Fruit fly (Drosophila melanogaster) whole organism, prepupa: ENCODE results near the gene CG31960.
A peak's percentile ranks its signal among the peaks of the same experiment; 100 is the strongest.

ENCODE experiments used
- CG10631 ChIP-seq: fragments of 200-800 bp; sonication (Bioruptor generic); optimal IDR thresholded peaks from 2 replicates; lab custom pipeline; 2016; ENCODE audit warnings: missing biosample characterization, missing genetic modification characterization
- CG10669 ChIP-seq: fragments of 200-800 bp; sonication (Bioruptor generic); optimal IDR thresholded peaks from 3 replicates; lab custom pipeline; 2018; ENCODE audit warnings: missing biosample characterization, mild to moderate bottlenecking, missing genetic modification characterization, moderate library complexity
- CG6276 ChIP-seq: fragments of 200-800 bp; sonication (Bioruptor generic); optimal IDR thresholded peaks from 2 replicates; lab custom pipeline; 2017; ENCODE audit warnings: missing biosample characterization, mild to moderate bottlenecking, missing genetic modification characterization
- CG6792 ChIP-seq: fragments of 200-800 bp; sonication (Bioruptor generic); optimal IDR thresholded peaks from 3 replicates; lab custom pipeline; 2016; ENCODE audit warnings: missing biosample characterization, missing genetic modification characterization
- Eip93F ChIP-seq: fragments of 200-800 bp; sonication (Bioruptor generic); optimal IDR thresholded peaks from 2 replicates; lab custom pipeline; 2016; ENCODE audit warnings: missing biosample characterization, mild to moderate bottlenecking, missing genetic modification characterization
- Ets96B ChIP-seq: fragments of 200-800 bp; optimal IDR thresholded peaks from 2 replicates; lab custom pipeline; 2019; ENCODE audit warnings: missing biosample characterization, mild to moderate bottlenecking, missing genetic modification characterization, moderate library complexity
- fkh ChIP-seq: fragments of 200-800 bp; sonication (Bioruptor generic); optimal IDR thresholded peaks from 3 replicates; lab custom pipeline; 2017; ENCODE audit warnings: missing biosample characterization, mild to moderate bottlenecking, missing genetic modification characterization, moderate library complexity
- ss ChIP-seq, 2 experiments: fragments of 200-800 bp; sonication (Bioruptor generic); optimal IDR thresholded peaks; 2 replicates in 1 of 2; 3 replicates in 1 of 2; lab custom pipeline; 2017 to 2018; ENCODE audit warnings: mild to moderate bottlenecking in 2 of 2, missing biosample characterization in 2 of 2, missing genetic modification characterization in 2 of 2, moderate library complexity in 1 of 2

DNA sequence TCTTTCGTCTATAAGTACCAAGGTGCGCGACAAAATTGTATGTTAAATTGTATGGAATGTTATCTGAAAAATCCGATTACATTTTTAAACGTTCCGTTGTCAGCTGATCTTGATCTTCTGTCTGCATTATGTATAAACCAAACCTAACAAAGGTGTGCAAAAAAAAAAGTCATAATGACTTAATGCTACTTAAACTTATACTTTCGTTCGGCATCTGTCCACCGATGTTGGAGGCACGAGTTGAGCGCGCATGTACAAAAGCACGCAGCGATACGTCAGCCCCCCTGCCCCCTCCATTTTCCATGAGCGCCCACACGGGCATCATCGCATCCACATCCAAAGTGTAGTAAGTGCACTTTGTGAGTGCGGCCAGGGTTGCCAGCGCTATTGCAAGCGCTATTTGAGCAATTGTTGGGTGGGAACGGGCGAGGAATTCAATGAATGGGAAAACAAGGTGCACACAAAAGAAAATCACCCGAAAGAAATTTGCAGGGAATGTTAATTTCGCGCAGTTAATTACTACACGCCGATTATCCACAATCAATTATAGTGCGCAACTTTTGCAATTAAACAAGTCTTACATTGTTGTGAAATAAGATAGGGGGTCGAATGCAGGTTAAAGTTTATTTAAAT is 20.0 kb downstream of the CG31960 start:
- peak; percentile 99 for TF ChIP-seq CG10631 (GFP tag; lab: Kevin White, UChicago)
- TF ChIP-seq CG10669 (GFP tag; lab: Kevin White, UChicago) = peak; percentile 99
- peak; percentile 97 for TF ChIP-seq CG6792 (GFP tag; lab: Kevin White, UChicago)
- TF ChIP-seq fkh (GFP tag; lab: Kevin White, UChicago) = peak; percentile 81
- peak; percentile 100 for TF ChIP-seq CG6276 (GFP tag; lab: Kevin White, UChicago)
- TF ChIP-seq ss (GFP tag; optimal IDR thresholded peaks at IDR 0.05; lab: Kevin White, UChicago) = peak; percentile 99
- peak; percentile 49 for TF ChIP-seq Eip93F (GFP tag; lab: Kevin White, UChicago)
- peak; percentile 100 for TF ChIP-seq Ets96B (tag; lab: Kevin White, UChicago)
